Worm (Caenorhabditis elegans): ENCODE measurements around the gene W04D12.1.

DNA sequence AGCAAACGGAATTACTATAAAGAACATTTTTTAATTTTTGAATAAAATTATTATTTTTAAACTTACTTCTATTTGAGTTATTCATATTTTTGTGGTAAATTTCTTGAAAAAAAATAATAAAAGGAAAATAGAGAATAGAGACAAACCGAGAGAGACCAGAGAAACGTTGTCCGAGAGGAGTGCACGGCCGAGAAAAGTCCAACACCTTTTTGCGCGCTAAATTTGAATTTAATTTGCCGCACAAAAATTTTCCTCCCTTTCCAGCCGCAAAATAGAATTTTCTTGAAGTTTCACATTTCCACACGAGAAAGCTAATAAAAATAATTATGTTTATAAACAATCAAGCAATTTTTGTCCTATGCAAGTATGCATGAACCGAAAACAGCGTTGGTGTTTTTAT lies 35.0 kb downstream of the W04D12.1 start, which contains the start of the genes F01F1.11 and F01F1.3:
- TF ChIP-seq cog-1 (tag; optimal IDR thresholded peaks at IDR 0.05): peak; percentile 13
- TF ChIP-seq flt-1 (GFP tag; IDR thresholded peaks at IDR 0.05): no peak
- no peak for TF ChIP-seq klf-2 (GFP tag; conservative IDR thresholded peaks at IDR 0.05)
- 0 out of 2 replicates have a peak, but pooled peaks have one; percentile 43 for TF ChIP-seq ztf-23 (GFP tag; IDR thresholded peaks at IDR 0.05)
- no peak for TF ChIP-seq ztf-29 (GFP tag; IDR thresholded peaks at IDR 0.05)
- TF ChIP-seq med-1 (GFP tag; optimal IDR thresholded peaks at IDR 0.05; ENCODE audit: insufficient read depth): no peak
- no peak for TF ChIP-seq ref-1 (GFP tag; conservative IDR thresholded peaks at IDR 0.05)

All from whole organism, midembryonic.